Fruit fly (Drosophila melanogaster) whole organism, pupa: ENCODE data around the gene CG31268.

Experiments
- CG10348 ChIP-seq: fragments of 200-800 bp; sonication (Bioruptor generic); IDR thresholded peaks from 2 replicates; pipeline ENCODE4 v1.3.6; 2022; ENCODE audit warnings: missing biosample characterization, missing genetic modification characterization
- CG13204 ChIP-seq: fragments of 200-800 bp; sonication (Bioruptor generic); optimal IDR thresholded peaks from 2 replicates; lab custom pipeline; 2018; ENCODE audit warnings: missing biosample characterization, mild to moderate bottlenecking, missing genetic modification characterization, moderate library complexity
- CG15710 ChIP-seq: fragments of 200-800 bp; sonication (Bioruptor generic); optimal IDR thresholded peaks from 2 replicates; lab custom pipeline; 2018; ENCODE audit warnings: missing biosample characterization, mild to moderate bottlenecking, missing genetic modification characterization, moderate library complexity
- CG17806 ChIP-seq: fragments of 200-800 bp; sonication (Bioruptor generic); optimal IDR thresholded peaks from 2 replicates; lab custom pipeline; 2018; ENCODE audit warnings: missing biosample characterization, mild to moderate bottlenecking, missing genetic modification characterization, moderate library complexity
- CG32121 ChIP-seq: fragments of 200-800 bp; sonication (Bioruptor generic); IDR thresholded peaks from 2 replicates; pipeline ENCODE4 v1.3.6; 2022; ENCODE audit warnings: missing biosample characterization, missing genetic modification characterization
- CG34367 ChIP-seq: fragments of 200-800 bp; sonication (Bioruptor generic); optimal IDR thresholded peaks from 2 replicates; lab custom pipeline; 2018; ENCODE audit warnings: missing biosample characterization, mild to moderate bottlenecking, missing genetic modification characterization
- CG8301 ChIP-seq: fragments of 200-800 bp; sonication (Bioruptor generic); optimal IDR thresholded peaks from 2 replicates; lab custom pipeline; 2018; ENCODE audit warnings: missing biosample characterization, mild to moderate bottlenecking, missing genetic modification characterization
- CG9948 ChIP-seq: fragments of 200-800 bp; sonication (Bioruptor generic); optimal IDR thresholded peaks from 2 replicates; lab custom pipeline; 2018; ENCODE audit warnings: missing biosample characterization, mild to moderate bottlenecking, missing genetic modification characterization, moderate library complexity
- Pif1A ChIP-seq: fragments of 200-800 bp; sonication (Bioruptor generic); optimal IDR thresholded peaks from 3 replicates; lab custom pipeline; 2016; ENCODE audit warnings: missing biosample characterization, missing genetic modification characterization
- Pif1B ChIP-seq: fragments of 200-800 bp; sonication (Bioruptor generic); optimal IDR thresholded peaks from 3 replicates; lab custom pipeline; 2016; ENCODE audit warnings: missing biosample characterization, missing genetic modification characterization
- rn ChIP-seq: fragments of 200-800 bp; sonication (Bioruptor generic); IDR thresholded peaks from 2 replicates; pipeline ENCODE4 v1.3.6; 2022; ENCODE audit warnings: missing biosample characterization, missing genetic modification characterization

- no peak for TF ChIP-seq CG13204 (GFP tag; lab: Kevin White, UChicago)
- TF ChIP-seq Pif1B: no peak
- no peak for TF ChIP-seq CG17806 (tag; lab: Kevin White, UChicago)
- no peak for TF ChIP-seq CG34367
- no peak for TF ChIP-seq CG8301 (tag; lab: Kevin White, UChicago)
- no peak for TF ChIP-seq CG15710
- TF ChIP-seq CG32121 (GFP tag; lab: Robert Waterston, UW): no peak
- no peak for TF ChIP-seq Pif1A (GFP tag; lab: Kevin White, UChicago)
- no peak for TF ChIP-seq CG10348 (GFP tag; lab: Robert Waterston, UW)
- TF ChIP-seq rn: no peak
- no peak for TF ChIP-seq CG9948
These were observed 28.1 kb upstream of the CG31268 start for dm6 chr3R:17003468-17003867.
